Worm (Caenorhabditis elegans) whole organism, L1 larva: ENCODE results near the gene vps-33.1.

Experiments
- hlh-4 ChIP-seq: sonication (generic microtip); optimal IDR thresholded peaks from 2 replicates; lab custom pipeline; 2016; ENCODE audit warnings: mild to moderate bottlenecking, missing genetic modification characterization, missing compliant biosample characterization
- lsy-2 ChIP-seq, 2 experiments: fragments of 150-350 bp; optimal IDR thresholded peaks; 2 replicates each; lab custom pipeline; 2014; ENCODE audit warnings: missing biosample characterization in 2 of 2, missing genetic modification characterization in 2 of 2
- nhr-11 ChIP-seq: fragments of 150-350 bp; optimal IDR thresholded peaks from 2 replicates; lab custom pipeline; 2014; ENCODE audit warnings: missing biosample characterization, missing genetic modification characterization
- nhr-12 ChIP-seq: sonication (generic microtip); optimal IDR thresholded peaks from 2 replicates; lab custom pipeline; 2017; ENCODE audit warnings: missing biosample characterization, missing genetic modification characterization
- nhr-77 ChIP-seq: fragments of 150-350 bp; optimal IDR thresholded peaks from 2 replicates; lab custom pipeline; 2014; ENCODE audit warnings: missing biosample characterization, missing genetic modification characterization
- skn-1 ChIP-seq: fragments of 150-350 bp; optimal IDR thresholded peaks from 2 replicates; lab custom pipeline; 2014; ENCODE audit warnings: missing biosample characterization, missing genetic modification characterization
- unc-130 ChIP-seq: fragments of 150-350 bp; optimal IDR thresholded peaks from 2 replicates; lab custom pipeline; 2017; ENCODE audit warnings: missing biosample characterization, missing genetic modification characterization, inconsistent platforms
- unc-30 ChIP-seq: sonication (generic microtip); optimal IDR thresholded peaks from 2 replicates; lab custom pipeline; 2017; ENCODE audit warnings: missing biosample characterization, missing genetic modification characterization
- ztf-11 ChIP-seq, 2 experiments: sonication (generic microtip); optimal IDR thresholded peaks; 2 replicates each; lab custom pipeline; 2016 to 2017; ENCODE audit warnings: missing genetic modification characterization in 2 of 2, missing biosample characterization in 1 of 2, missing compliant biosample characterization in 1 of 2

- no peak for TF ChIP-seq nhr-12 (tag; lab: Kevin White, UChicago)
- no peak for TF ChIP-seq nhr-11 (tag; lab: Kevin White, UChicago)
- TF ChIP-seq lsy-2 (tag; optimal IDR thresholded peaks at IDR 0.05; lab: Kevin White, UChicago) = no peak
- TF ChIP-seq ztf-11 (tag; optimal IDR thresholded peaks at IDR 0.05; lab: Kevin White, UChicago) = no peak
- TF ChIP-seq skn-1 (tag; lab: Kevin White, UChicago) = no peak
- TF ChIP-seq nhr-77 (tag; lab: Kevin White, UChicago) = no peak
- TF ChIP-seq unc-130 (tag; lab: Kevin White, UChicago) = no peak
- TF ChIP-seq hlh-4 = no peak
- no peak for TF ChIP-seq unc-30 (tag; lab: Kevin White, UChicago)
Measured at ce11 chrIII:8738289-8738688, 37.6 kb downstream of the vps-33.1 start.
